Fruit fly (Drosophila melanogaster): ENCODE measurements around the gene CG14369.

CG14369 gene

DNA sequence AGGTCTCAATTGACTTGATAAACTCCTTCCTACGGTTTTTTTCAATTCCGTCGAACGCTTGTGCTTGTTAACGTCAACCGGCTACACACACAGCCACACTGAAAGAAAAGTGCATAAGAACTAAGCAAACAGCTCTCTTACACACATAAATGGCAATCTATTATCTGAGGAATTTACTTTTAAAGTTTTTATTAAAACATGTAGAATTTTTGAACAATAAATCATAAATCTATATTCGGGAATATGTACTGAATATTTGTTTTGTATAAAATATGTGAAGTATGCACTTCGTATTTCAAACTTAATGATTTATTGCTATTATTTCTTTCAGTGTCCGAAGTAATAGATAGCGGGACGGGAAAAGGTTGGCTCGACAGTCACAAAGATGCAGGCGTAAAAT lies 42.9 kb downstream of the CG14369 start (continued):
- peak; percentile 23 for TF ChIP-seq CG34406 (GFP tag; optimal IDR thresholded peaks at IDR 0.05)
- TF ChIP-seq eg (GFP tag; IDR thresholded peaks at IDR 0.05): no peak
- peak; percentile 39 for TF ChIP-seq achi (GFP tag; optimal IDR thresholded peaks at IDR 0.05)
- no peak for TF ChIP-seq Gug (GFP tag; IDR thresholded peaks at IDR 0.05)
- no peak for TF ChIP-seq CG16779 (tag; optimal IDR thresholded peaks at IDR 0.05)
- no peak for TF ChIP-seq Lpt (GFP tag; optimal IDR thresholded peaks at IDR 0.05)
- no peak for TF ChIP-seq CG8319 (GFP tag; optimal IDR thresholded peaks at IDR 0.05)
- TF ChIP-seq ss (GFP tag; optimal IDR thresholded peaks at IDR 0.05): no peak
- TF ChIP-seq CG9139 (GFP tag; optimal IDR thresholded peaks at IDR 0.05): no peak
- TF ChIP-seq esn (GFP tag; optimal IDR thresholded peaks at IDR 0.05): peak; percentile 46
- no peak for TF ChIP-seq CG11902 (GFP tag; optimal IDR thresholded peaks at IDR 0.05)
- peak; percentile 57 for TF ChIP-seq svp (GFP tag)
- TF ChIP-seq Smox (GFP tag; optimal IDR thresholded peaks at IDR 0.05): peak; percentile 23
- no peak for TF ChIP-seq CG6163 (GFP tag; IDR thresholded peaks at IDR 0.05)
- no peak for TF ChIP-seq Eip93F (GFP tag; optimal IDR thresholded peaks at IDR 0.05)
- peak; percentile 4 for TF ChIP-seq net (GFP tag; optimal IDR thresholded peaks at IDR 0.05)
- TF ChIP-seq CG32006 (GFP tag; optimal IDR thresholded peaks at IDR 0.05): peak; percentile 80
- TF ChIP-seq CG15336 (GFP tag; IDR thresholded peaks at IDR 0.05): peak; percentile 47; the same call in 1 of the 2 replicates
- TF ChIP-seq Sox15 (GFP tag; optimal IDR thresholded peaks at IDR 0.05): no peak
- peak; percentile 63 for TF ChIP-seq Hr4 (GFP tag; optimal IDR thresholded peaks at IDR 0.05)
- TF ChIP-seq CG10669 (GFP tag; optimal IDR thresholded peaks at IDR 0.05): no peak
- no peak for TF ChIP-seq fkh (GFP tag; optimal IDR thresholded peaks at IDR 0.05)
- peak; percentile 41 for TF ChIP-seq Ets96B (tag; optimal IDR thresholded peaks at IDR 0.05)
- TF ChIP-seq topi (GFP tag; optimal IDR thresholded peaks at IDR 0.05): peak; percentile 31
- peak; percentile 20 for TF ChIP-seq lz (GFP tag; optimal IDR thresholded peaks at IDR 0.05)
- peak in 1 of 2 experiments; percentile 35 for TF ChIP-seq salr (GFP tag; optimal IDR thresholded peaks at IDR 0.05)
- TF ChIP-seq Sox102F (GFP tag; optimal IDR thresholded peaks at IDR 0.05): peak; percentile 20
- peak; percentile 9 for TF ChIP-seq fd59A (GFP tag; optimal IDR thresholded peaks at IDR 0.05)
- no peak for TF ChIP-seq CG1621 (tag; optimal IDR thresholded peaks at IDR 0.05)
- peak; percentile 48 for TF ChIP-seq OdsH (GFP tag; optimal IDR thresholded peaks at IDR 0.05)
- peak; percentile 51; the same call in 2 of the 3 replicates for TF ChIP-seq CG8119 (GFP tag; IDR thresholded peaks at IDR 0.05)
- TF ChIP-seq pdm3 (GFP tag; optimal IDR thresholded peaks at IDR 0.05): peak; percentile 43
- TF ChIP-seq acj6 (GFP tag; optimal IDR thresholded peaks at IDR 0.05): peak; percentile 18
- no peak for TF ChIP-seq CG6808 (GFP tag; optimal IDR thresholded peaks at IDR 0.05)
- TF ChIP-seq dac (GFP tag; optimal IDR thresholded peaks at IDR 0.05): peak; percentile 10
- TF ChIP-seq CG31627 (GFP tag; optimal IDR thresholded peaks at IDR 0.05): peak; percentile 21

DNA sequence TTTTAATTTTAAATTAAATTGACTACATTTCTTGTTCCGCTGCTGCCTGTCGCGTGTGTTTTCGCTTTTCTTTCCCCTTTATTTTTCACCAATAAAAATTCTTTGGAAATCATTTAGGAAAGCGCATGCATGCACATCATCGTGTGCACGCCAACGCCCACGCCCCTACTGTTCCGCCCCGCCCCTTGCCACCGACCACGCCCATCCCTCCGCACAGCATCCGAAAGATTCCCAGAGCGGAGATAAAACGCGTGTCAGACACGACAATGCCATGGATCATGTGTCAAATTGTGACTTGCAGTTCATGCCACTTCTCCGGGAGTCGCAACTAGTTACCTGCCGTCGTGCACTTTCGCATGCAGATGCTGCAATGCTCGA lies 44.0 kb downstream of the CG14369 start:
- TF ChIP-seq Lpt (GFP tag; optimal IDR thresholded peaks at IDR 0.05) (no peak), Eip78C (GFP tag) (peak; percentile 22), CG8632 (GFP tag; optimal IDR thresholded peaks at IDR 0.05) (no peak), CG10669 (GFP tag; optimal IDR thresholded peaks at IDR 0.05) (no peak), CG32006 (GFP tag; optimal IDR thresholded peaks at IDR 0.05) (peak; percentile 7), CG34406 (GFP tag; optimal IDR thresholded peaks at IDR 0.05) (no peak), CG6792 (GFP tag; optimal IDR thresholded peaks at IDR 0.05) (no peak), CG16779 (tag; optimal IDR thresholded peaks at IDR 0.05) (no peak), CG9139 (GFP tag; optimal IDR thresholded peaks at IDR 0.05) (no peak)

dm6 chr3R:13547729-13548440 lies 44.6 kb downstream of the CG14369 start:
- peak; percentile 58 for TF ChIP-seq Eip78C (GFP tag)
- no peak for TF ChIP-seq acj6 (GFP tag; optimal IDR thresholded peaks at IDR 0.05)
- TF ChIP-seq CG32006 (GFP tag; optimal IDR thresholded peaks at IDR 0.05): peak; percentile 11
